Worm (Caenorhabditis elegans) whole organism, late embryonic: Measurements from ENCODE around the gene F42F12.11.

Source experiments
- F13H6.1 ChIP-seq: sonication (generic microtip); optimal IDR thresholded peaks from 2 replicates; lab custom pipeline; 2016; ENCODE audit warnings: missing genetic modification characterization, missing compliant biosample characterization
- K02D7.2 ChIP-seq: sonication (generic microtip); optimal IDR thresholded peaks from 2 replicates; lab custom pipeline; 2017; ENCODE audit warnings: mild to moderate bottlenecking, missing genetic modification characterization, missing compliant biosample characterization
- T23F11.4 ChIP-seq: fragments of 200-800 bp; sonication (Bioruptor generic); optimal IDR thresholded peaks from 2 replicates; lab custom pipeline; 2018; ENCODE audit warnings: mild to moderate bottlenecking, missing genetic modification characterization, missing compliant biosample characterization
- ama-1 ChIP-seq: fragments of 150-350 bp; optimal IDR thresholded peaks from 2 replicates; lab custom pipeline; 2014
- ceh-14 ChIP-seq: sonication (generic microtip); optimal IDR thresholded peaks from 2 replicates; lab custom pipeline; 2016; ENCODE audit warnings: missing genotype, missing genetic modification characterization, missing compliant biosample characterization
- ceh-2 ChIP-seq: sonication (generic microtip); optimal IDR thresholded peaks from 2 replicates; lab custom pipeline; 2016; ENCODE audit warnings: missing genotype, missing genetic modification characterization, missing compliant biosample characterization
- ceh-22 ChIP-seq: sonication (generic microtip); optimal IDR thresholded peaks from 2 replicates; lab custom pipeline; 2017; ENCODE audit warnings: missing biosample characterization, missing genetic modification characterization
- ceh-30 ChIP-seq: fragments of 150-350 bp; optimal IDR thresholded peaks from 2 replicates; lab custom pipeline; 2014; ENCODE audit warnings: missing biosample characterization, missing genetic modification characterization
- ceh-34 ChIP-seq: sonication (generic microtip); optimal IDR thresholded peaks from 2 replicates; lab custom pipeline; 2016; ENCODE audit warnings: mild to moderate bottlenecking, missing genetic modification characterization, missing compliant biosample characterization
- ceh-6 ChIP-seq: fragments of 200-800 bp; sonication (Bioruptor generic); optimal IDR thresholded peaks from 2 replicates; lab custom pipeline; 2018; ENCODE audit warnings: mild to moderate bottlenecking, missing genetic modification characterization, missing compliant biosample characterization
- dmd-4 ChIP-seq: sonication (generic microtip); optimal IDR thresholded peaks from 2 replicates; lab custom pipeline; 2016; ENCODE audit warnings: borderline replicate concordance, missing genetic modification characterization, missing compliant biosample characterization
- hlh-30 ChIP-seq: sonication (generic microtip); optimal IDR thresholded peaks from 2 replicates; lab custom pipeline; 2017; ENCODE audit warnings: antibody characterized with exemption, missing genetic modification characterization, missing compliant biosample characterization; ENCODE audit not compliant: insufficient read depth
- lin-11 ChIP-seq: fragments of 200-800 bp; sonication (Bioruptor generic); optimal IDR thresholded peaks from 2 replicates; lab custom pipeline; 2018; ENCODE audit warnings: mild to moderate bottlenecking, missing genetic modification characterization, missing compliant biosample characterization
- madf-2 ChIP-seq: sonication (generic microtip); optimal IDR thresholded peaks from 2 replicates; lab custom pipeline; 2017; ENCODE audit warnings: missing genetic modification characterization, missing compliant biosample characterization
- nhr-232 ChIP-seq: sonication (generic microtip); optimal IDR thresholded peaks from 2 replicates; lab custom pipeline; 2016; ENCODE audit warnings: missing genetic modification characterization, missing compliant biosample characterization
- npax-4 ChIP-seq: sonication (generic microtip); optimal IDR thresholded peaks from 2 replicates; lab custom pipeline; 2016; ENCODE audit warnings: missing genetic modification characterization, missing compliant biosample characterization
- odd-2 ChIP-seq: sonication (generic microtip); optimal IDR thresholded peaks from 2 replicates; lab custom pipeline; 2017; ENCODE audit warnings: antibody characterized with exemption, mild to moderate bottlenecking, missing genetic modification characterization, missing compliant biosample characterization
- pax-1 ChIP-seq: fragments of 150-350 bp; optimal IDR thresholded peaks from 2 replicates; lab custom pipeline; 2014; ENCODE audit warnings: missing biosample characterization, missing genetic modification characterization
- pha-2 ChIP-seq: sonication (generic microtip); optimal IDR thresholded peaks from 2 replicates; lab custom pipeline; 2017; ENCODE audit warnings: mild to moderate bottlenecking, missing genetic modification characterization, missing compliant biosample characterization
- rnt-1 ChIP-seq: sonication (generic microtip); optimal IDR thresholded peaks from 2 replicates; lab custom pipeline; 2016; ENCODE audit warnings: missing genetic modification characterization, missing compliant biosample characterization
- sox-2 ChIP-seq: fragments of 200-800 bp; sonication (Bioruptor generic); IDR thresholded peaks from 2 replicates; pipeline ENCODE4 v1.3.6; 2022; ENCODE audit warnings: missing genetic modification reagents, missing genetic modification characterization, missing compliant biosample characterization
- sox-4 ChIP-seq: sonication (generic microtip); optimal IDR thresholded peaks from 2 replicates; lab custom pipeline; 2017; ENCODE audit warnings: mild to moderate bottlenecking, missing genetic modification characterization, inconsistent platforms, missing compliant biosample characterization
- syd-9 ChIP-seq: sonication (generic microtip); optimal IDR thresholded peaks from 2 replicates; lab custom pipeline; 2016; ENCODE audit warnings: mild to moderate bottlenecking, missing genetic modification characterization, moderate library complexity, missing compliant biosample characterization
- tbx-2 ChIP-seq: sonication (generic microtip); optimal IDR thresholded peaks from 2 replicates; lab custom pipeline; 2016; ENCODE audit warnings: missing genetic modification characterization, missing compliant biosample characterization
- tbx-7 ChIP-seq: sonication (generic microtip); optimal IDR thresholded peaks from 2 replicates; lab custom pipeline; 2016; ENCODE audit warnings: missing genotype, missing genetic modification characterization, missing compliant biosample characterization
- ttx-3 ChIP-seq: sonication (generic microtip); optimal IDR thresholded peaks from 2 replicates; lab custom pipeline; 2016; ENCODE audit warnings: missing genetic modification reagents, missing genetic modification characterization, missing compliant biosample characterization
- unc-3 ChIP-seq, 2 experiments: fragments of 200-800 bp in 1 of 2; sonication (Bioruptor generic) in 1 of 2; sonication (generic microtip) in 1 of 2; conservative IDR thresholded peaks in 1 of 2; optimal IDR thresholded peaks in 1 of 2; 2 replicates each; pipeline versions ENCODE4 v1.3.6 to Lab custom; 2016 to 2022; ENCODE audit warnings: missing compliant biosample characterization in 2 of 2, missing genetic modification characterization in 2 of 2, missing genetic modification reagents in 1 of 2
- unc-42 ChIP-seq: sonication (generic microtip); optimal IDR thresholded peaks from 2 replicates; lab custom pipeline; 2016; ENCODE audit warnings: missing genotype, missing genetic modification characterization, missing compliant biosample characterization
- zip-5 ChIP-seq: sonication (generic microtip); optimal IDR thresholded peaks from 2 replicates; lab custom pipeline; 2016; ENCODE audit warnings: missing genetic modification characterization, missing compliant biosample characterization
- ztf-16 ChIP-seq: sonication (generic microtip); optimal IDR thresholded peaks from 2 replicates; lab custom pipeline; 2017; ENCODE audit warnings: missing genetic modification characterization, missing compliant biosample characterization

F42F12.11 gene

DNA sequence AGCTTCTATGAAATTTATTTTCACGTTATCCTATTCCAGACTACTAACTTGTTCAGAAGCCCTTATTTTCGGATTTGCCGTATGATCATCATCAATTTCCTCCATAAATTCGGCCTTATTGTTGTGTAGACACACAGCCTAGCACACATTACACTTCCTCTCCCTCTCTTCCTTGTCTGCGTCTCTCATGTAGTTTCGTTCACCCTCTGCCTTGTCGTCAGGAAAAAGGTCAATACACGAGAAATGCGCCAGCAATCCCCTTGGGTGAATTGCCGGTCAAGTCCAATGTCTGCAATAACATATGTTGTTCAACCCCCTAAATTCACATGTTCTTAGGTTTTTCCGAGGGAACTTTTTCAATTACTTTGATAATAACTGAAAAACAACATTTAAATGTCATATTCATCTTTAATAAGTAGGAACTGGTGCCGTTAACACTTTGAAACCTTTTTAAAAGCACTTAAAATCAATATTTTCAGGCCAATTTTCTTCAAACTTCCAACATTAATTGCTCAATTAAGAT, 47.0 kb downstream of the F42F12.11 start, which contains the start of gene F17E5.2 (continued):
- TF ChIP-seq ceh-6 (GFP tag; lab: Kevin White, UChicago): peak; percentile 20
- no peak for TF ChIP-seq lin-11 (tag; lab: Kevin White, UChicago)
- TF ChIP-seq pax-1: no peak
- no peak for TF ChIP-seq ttx-3 (tag; lab: Kevin White, UChicago)
- no peak for TF ChIP-seq ceh-22 (tag; lab: Kevin White, UChicago)
- TF ChIP-seq hlh-30 (tag; lab: Kevin White, UChicago): peak; percentile 32
- TF ChIP-seq npax-4 (tag; lab: Kevin White, UChicago): no peak
- TF ChIP-seq T23F11.4: no peak
- no peak for TF ChIP-seq ama-1
- TF ChIP-seq F13H6.1 (tag; lab: Kevin White, UChicago): peak; percentile 12
- peak; percentile 68 for TF ChIP-seq tbx-2 (tag; lab: Kevin White, UChicago)
- no peak for TF ChIP-seq odd-2
- peak; percentile 32 for TF ChIP-seq rnt-1
- TF ChIP-seq syd-9 (tag; lab: Kevin White, UChicago): no peak
- TF ChIP-seq pha-2 (tag; lab: Kevin White, UChicago): no peak
- TF ChIP-seq ztf-16 (tag; lab: Kevin White, UChicago): no peak
- no peak for TF ChIP-seq nhr-232 (tag; lab: Kevin White, UChicago)
- TF ChIP-seq unc-3 (GFP tag; conservative IDR thresholded peaks at IDR 0.05; lab: Robert Waterston, UW): no peak; the same call in 1 of the 2 replicates
- no peak for TF ChIP-seq unc-3 (tag; optimal IDR thresholded peaks at IDR 0.05; lab: Kevin White, UChicago)
- no peak for TF ChIP-seq tbx-7 (tag; lab: Kevin White, UChicago)
- no peak for TF ChIP-seq sox-2 (GFP tag; lab: Robert Waterston, UW)
- no peak for TF ChIP-seq madf-2 (tag; lab: Kevin White, UChicago)
- TF ChIP-seq sox-4 (tag; lab: Kevin White, UChicago): no peak
- no peak for TF ChIP-seq ceh-2
- TF ChIP-seq zip-5 (tag; lab: Kevin White, UChicago): no peak
- TF ChIP-seq dmd-4 (tag; lab: Kevin White, UChicago): no peak
- TF ChIP-seq ceh-14 (tag; lab: Kevin White, UChicago): no peak
- TF ChIP-seq ceh-34: peak; percentile 77
- TF ChIP-seq K02D7.2 (tag; lab: Kevin White, UChicago): no peak
- TF ChIP-seq unc-42 (tag; lab: Kevin White, UChicago): peak; percentile 83
- TF ChIP-seq ceh-30 (tag; lab: Kevin White, UChicago): peak; percentile 94
